Fruit fly (Drosophila melanogaster) S2 (cell line): ENCODE measurements around the gene serp.

Experiments used
- CG8478 ChIP-seq: fragments of >200 bp; optimal IDR thresholded peaks from 2 replicates; lab custom pipeline; 2018
- CTCF ChIP-seq, 2 experiments: fragments of >200 bp; optimal IDR thresholded peaks; 2 replicates each; lab custom pipeline; 2018

DNA sequence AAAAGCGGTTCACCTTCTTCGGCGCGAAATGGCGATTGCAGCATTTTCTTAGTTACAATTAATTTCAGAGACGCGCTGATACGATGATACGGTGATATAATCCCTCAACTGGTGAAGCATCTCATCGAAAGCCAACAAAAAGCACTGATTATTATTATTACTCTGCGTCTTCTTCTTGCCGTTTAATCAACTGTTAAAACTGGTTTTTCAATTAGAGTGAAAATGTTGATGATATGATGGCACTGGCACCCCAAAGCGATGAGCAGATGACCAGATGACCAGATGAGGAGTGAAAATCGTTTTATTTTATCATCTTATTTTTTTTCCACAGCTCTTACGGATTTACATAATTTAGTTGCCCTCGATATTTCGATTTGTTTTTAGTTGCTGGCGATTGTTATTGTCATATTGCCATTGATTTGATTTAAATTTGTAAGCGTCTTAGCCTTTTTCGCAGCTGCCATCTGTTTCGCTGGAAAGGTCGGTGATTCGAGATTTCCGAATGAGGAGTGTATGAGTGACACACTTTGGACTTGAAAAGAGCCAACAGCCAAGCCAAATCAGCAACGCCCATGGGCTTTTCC lies 10.3 kb downstream of the serp start:
- no peak for TF ChIP-seq CG8478 (lab: Kevin White, UChicago)
- no peak for TF ChIP-seq CTCF (optimal IDR thresholded peaks at IDR 0.05; lab: Kevin White, UChicago)
